Fruit fly (Drosophila melanogaster) Kc167 (cell line): ENCODE data around the gene wda.

ENCODE experiments used
- Myc ChIP-seq: fragments of >200 bp; optimal IDR thresholded peaks from 2 replicates; lab custom pipeline; 2017; ENCODE audit warnings: missing external identifiers
- Sin3A ChIP-seq: fragments of >200 bp; optimal IDR thresholded peaks from 2 replicates; lab custom pipeline; 2018; ENCODE audit warnings: missing external identifiers
- h ChIP-seq: fragments of >200 bp; optimal IDR thresholded peaks from 3 replicates; lab custom pipeline; 2018; ENCODE audit warnings: missing external identifiers
- psq ChIP-seq: fragments of >200 bp; optimal IDR thresholded peaks from 2 replicates; lab custom pipeline; 2017; ENCODE audit warnings: missing external identifiers

- no peak for TF ChIP-seq psq (lab: Kevin White, UChicago)
- no peak for TF ChIP-seq Myc (lab: Kevin White, UChicago)
- TF ChIP-seq h (lab: Kevin White, UChicago), result no peak
- TF ChIP-seq Sin3A (lab: Kevin White, UChicago), result no peak
These were observed 2.7 kb upstream of the wda start for dm6 chr3R:23260569-23260968.
